Fruit fly (Drosophila melanogaster) whole organism, embryonic: Measurements from ENCODE around the gene Glut4EF.

Source experiments
- BtbVII ChIP-seq: fragments of 200-800 bp; sonication (Bioruptor generic); optimal IDR thresholded peaks from 3 replicates; lab custom pipeline; 2017; ENCODE audit warnings: missing biosample characterization, mild to moderate bottlenecking, missing genetic modification characterization
- CG11085 ChIP-seq: fragments of 200-800 bp; sonication (Bioruptor generic); IDR thresholded peaks from 2 replicates; pipeline ENCODE4 v1.3.6; 2022; ENCODE audit warnings: missing biosample characterization, missing genetic modification characterization
- CG11696 ChIP-seq: fragments of 200-800 bp; sonication (Bioruptor generic); IDR thresholded peaks from 2 replicates; pipeline ENCODE4 v1.3.6; 2022; ENCODE audit warnings: missing biosample characterization, missing genetic modification characterization
- CG12391 ChIP-seq: fragments of 200-800 bp; sonication (Bioruptor generic); optimal IDR thresholded peaks from 3 replicates; lab custom pipeline; 2018; ENCODE audit warnings: missing biosample characterization, mild to moderate bottlenecking, missing genetic modification characterization, moderate library complexity
- CG1602 ChIP-seq: fragments of 200-800 bp; sonication (Bioruptor generic); optimal IDR thresholded peaks from 3 replicates; lab custom pipeline; 2016; ENCODE audit warnings: missing biosample characterization, missing genetic modification characterization
- CG31441 ChIP-seq: fragments of 200-800 bp; sonication (Bioruptor generic); IDR thresholded peaks from 2 replicates; pipeline ENCODE4 v1.3.6; 2022; ENCODE audit warnings: missing biosample characterization, missing genetic modification characterization
- CG32767 ChIP-seq: fragments of 200-800 bp; sonication (Bioruptor generic); IDR thresholded peaks from 2 replicates; pipeline ENCODE4 v1.3.6; 2022; ENCODE audit warnings: missing biosample characterization, missing genetic modification characterization
- CG33213 ChIP-seq: fragments of 200-800 bp; sonication (Bioruptor generic); optimal IDR thresholded peaks from 3 replicates; lab custom pipeline; 2016; ENCODE audit warnings: missing biosample characterization, missing genetic modification characterization
- CG3726 ChIP-seq: fragments of 200-800 bp; sonication (Bioruptor generic); IDR thresholded peaks from 3 replicates; pipeline ENCODE4, ENCODE4 v1.3.6; 2022; ENCODE audit warnings: missing biosample characterization, missing genetic modification characterization
- CG4617 ChIP-seq: fragments of 200-800 bp; sonication (Bioruptor generic); optimal IDR thresholded peaks from 3 replicates; lab custom pipeline; 2016; ENCODE audit warnings: missing biosample characterization, missing genetic modification characterization, borderline replicate concordance
- CG8359 ChIP-seq: fragments of 200-800 bp; sonication (Bioruptor generic); optimal IDR thresholded peaks from 2 replicates; lab custom pipeline; 2017; ENCODE audit warnings: missing biosample characterization, mild to moderate bottlenecking, missing genetic modification characterization, borderline replicate concordance
- CG8944 ChIP-seq: fragments of 200-800 bp; sonication (Bioruptor generic); optimal IDR thresholded peaks from 3 replicates; lab custom pipeline; 2016; ENCODE audit warnings: missing biosample characterization, missing genetic modification characterization
- CG9437 ChIP-seq: fragments of 200-800 bp; sonication (Bioruptor generic); optimal IDR thresholded peaks from 2 replicates; lab custom pipeline; 2018; ENCODE audit warnings: missing biosample characterization, mild to moderate bottlenecking, missing genetic modification characterization
- CG9727 ChIP-seq: fragments of 200-800 bp; sonication (Bioruptor generic); optimal IDR thresholded peaks from 3 replicates; lab custom pipeline; 2017; ENCODE audit warnings: missing biosample characterization, mild to moderate bottlenecking, missing genetic modification characterization
- CTCF ChIP-seq: fragments of 200-800 bp; sonication (Bioruptor generic); optimal IDR thresholded peaks from 2 replicates; lab custom pipeline; 2017; ENCODE audit warnings: missing biosample characterization, mild to moderate bottlenecking, missing genetic modification characterization, moderate library complexity
- Dfd ChIP-seq, 2 experiments: fragments of >200 bp; optimal IDR thresholded peaks; 2 replicates each; lab custom pipeline; 2017; ENCODE audit warnings: missing biosample characterization in 2 of 2, missing genetic modification characterization in 2 of 2
- Doc3 ChIP-seq: fragments of 200-800 bp; sonication (Bioruptor generic); IDR thresholded peaks from 3 replicates; pipeline ENCODE4 v1.3.6; 2022; ENCODE audit warnings: missing biosample characterization, missing genetic modification characterization; ENCODE audit not compliant: partially characterized antibody
- H15 ChIP-seq: fragments of 200-800 bp; sonication (Bioruptor generic); IDR thresholded peaks from 3 replicates; pipeline ENCODE4 v1.3.6; 2022; ENCODE audit warnings: missing biosample characterization, missing genetic modification characterization
- H2.0 ChIP-seq: fragments of 200-800 bp; sonication (Bioruptor generic); IDR thresholded peaks from 2 replicates; pipeline ENCODE4 v1.3.6; 2022; ENCODE audit warnings: missing biosample characterization, missing genetic modification characterization
- Hand ChIP-seq: fragments of 200-800 bp; sonication (Bioruptor generic); optimal IDR thresholded peaks from 2 replicates; lab custom pipeline; 2017; ENCODE audit warnings: mild to moderate bottlenecking, missing biosample characterization, missing genetic modification reagents, missing genetic modification characterization
- Max ChIP-seq: fragments of 200-800 bp; sonication (Bioruptor generic); optimal IDR thresholded peaks from 2 replicates; lab custom pipeline; 2016; ENCODE audit warnings: missing biosample characterization, mild to moderate bottlenecking, missing genetic modification characterization
- Meics ChIP-seq: fragments of 200-800 bp; sonication (Bioruptor generic); optimal IDR thresholded peaks from 2 replicates; lab custom pipeline; 2017; ENCODE audit warnings: missing biosample characterization, mild to moderate bottlenecking, missing genetic modification characterization
- Nf-YA ChIP-seq: fragments of 200-800 bp; sonication (Bioruptor generic); IDR thresholded peaks from 2 replicates; pipeline ENCODE4 v1.3.6; 2022; ENCODE audit warnings: missing biosample characterization, missing genetic modification characterization
- NfI ChIP-seq: fragments of 200-800 bp; sonication (Bioruptor generic); optimal IDR thresholded peaks from 3 replicates; lab custom pipeline; 2018; ENCODE audit warnings: missing biosample characterization, mild to moderate bottlenecking, missing genetic modification characterization, moderate library complexity
- Xbp1 ChIP-seq: fragments of 200-800 bp; sonication (Bioruptor generic); optimal IDR thresholded peaks from 3 replicates; lab custom pipeline; 2016; ENCODE audit warnings: missing biosample characterization, mild to moderate bottlenecking, missing genetic modification characterization
- Xrp1 ChIP-seq: fragments of 200-800 bp; sonication (Bioruptor generic); IDR thresholded peaks from 2 replicates; pipeline ENCODE4 v1.3.6; 2022; ENCODE audit warnings: missing biosample characterization, missing genetic modification characterization
- bowl ChIP-seq: fragments of 200-800 bp; sonication (Bioruptor generic); IDR thresholded peaks from 2 replicates; pipeline ENCODE4 v1.3.6; 2022; ENCODE audit warnings: missing biosample characterization, missing genetic modification characterization
- gem ChIP-seq: fragments of 200-800 bp; sonication (Bioruptor generic); optimal IDR thresholded peaks from 2 replicates; lab custom pipeline; 2019; ENCODE audit warnings: missing biosample characterization, mild to moderate bottlenecking, missing genetic modification characterization, moderate library complexity
- hbn ChIP-seq: fragments of 200-800 bp; sonication (Bioruptor generic); IDR thresholded peaks from 2 replicates; pipeline ENCODE4 v1.3.6; 2022; ENCODE audit warnings: missing biosample characterization, missing genetic modification characterization; ENCODE audit not compliant: partially characterized antibody
- ind ChIP-seq: fragments of 200-800 bp; sonication (Bioruptor generic); optimal IDR thresholded peaks from 3 replicates; lab custom pipeline; 2016; ENCODE audit warnings: missing biosample characterization, missing genetic modification characterization
- ken ChIP-seq: fragments of 200-800 bp; sonication (Bioruptor generic); IDR thresholded peaks from 3 replicates; pipeline ENCODE4 v1.3.6; 2022; ENCODE audit warnings: missing biosample characterization, missing genetic modification characterization
- odd ChIP-seq: fragments of 200-800 bp; sonication (Bioruptor generic); optimal IDR thresholded peaks from 2 replicates; lab custom pipeline; 2017; ENCODE audit warnings: missing biosample characterization, mild to moderate bottlenecking, missing genetic modification characterization
- peb ChIP-seq: fragments of 200-800 bp; sonication (Bioruptor generic); IDR thresholded peaks from 2 replicates; pipeline ENCODE4 v1.3.6; 2022; ENCODE audit warnings: missing biosample characterization, missing genetic modification characterization
- pita ChIP-seq: fragments of 200-800 bp; sonication (Bioruptor generic); optimal IDR thresholded peaks from 2 replicates; lab custom pipeline; 2017; ENCODE audit warnings: missing biosample characterization, mild to moderate bottlenecking, missing genetic modification characterization
- psq ChIP-seq: fragments of 200-800 bp; sonication (Bioruptor generic); optimal IDR thresholded peaks from 2 replicates; lab custom pipeline; 2017; ENCODE audit warnings: missing biosample characterization, missing genetic modification characterization
- pzg ChIP-seq: fragments of 200-800 bp; sonication (Bioruptor generic); optimal IDR thresholded peaks from 3 replicates; lab custom pipeline; 2018; ENCODE audit warnings: missing biosample characterization, mild to moderate bottlenecking, missing genetic modification characterization, moderate library complexity
- seq ChIP-seq: fragments of 200-800 bp; sonication (Bioruptor generic); IDR thresholded peaks from 2 replicates; pipeline ENCODE4 v1.3.6; 2022; ENCODE audit warnings: missing biosample characterization, missing genetic modification characterization
- slou ChIP-seq: fragments of 200-800 bp; sonication (Bioruptor generic); optimal IDR thresholded peaks from 3 replicates; lab custom pipeline; 2016; ENCODE audit warnings: missing biosample characterization, missing genetic modification characterization
- sna ChIP-seq: fragments of 200-800 bp; sonication (Bioruptor generic); IDR thresholded peaks from 2 replicates; pipeline ENCODE4 v1.3.6; 2022; ENCODE audit warnings: missing biosample characterization, missing genetic modification characterization; ENCODE audit not compliant: partially characterized antibody
- tup ChIP-seq: fragments of 200-800 bp; sonication (Bioruptor generic); optimal IDR thresholded peaks from 2 replicates; lab custom pipeline; 2016; ENCODE audit warnings: missing biosample characterization, mild to moderate bottlenecking, missing genetic modification characterization, moderate library complexity
- usp ChIP-seq: fragments of >200 bp; optimal IDR thresholded peaks from 2 replicates; lab custom pipeline; 2017; ENCODE audit warnings: missing biosample characterization, missing genetic modification characterization
- wor ChIP-seq: fragments of 200-800 bp; sonication (Bioruptor generic); IDR thresholded peaks from 2 replicates; pipeline ENCODE4 v1.3.6; 2022; ENCODE audit warnings: missing biosample characterization, missing genetic modification characterization

Gene Glut4EF

dm6 chr3R:9939333-9939979 is 65.0 kb downstream of the Glut4EF start (continued):
- TF ChIP-seq gem (tag; lab: Kevin White, UChicago) (no peak), CG8359 (GFP tag; lab: Kevin White, UChicago) (no peak), wor (no peak), Max (no peak), odd (GFP tag; lab: Kevin White, UChicago) (no peak), sna (no peak), H2.0 (GFP tag; lab: Robert Waterston, UW) (no peak), Meics (GFP tag; lab: Kevin White, UChicago) (peak; percentile 49), CG9727 (GFP tag; lab: Kevin White, UChicago) (no peak), H15 (GFP tag; lab: Robert Waterston, UW) (no peak), CG1602 (GFP tag; lab: Kevin White, UChicago) (no peak), seq (GFP tag; lab: Robert Waterston, UW) (no peak), CG9437 (no peak), peb (GFP tag; lab: Robert Waterston, UW) (no peak), CG33213 (GFP tag; lab: Kevin White, UChicago) (no peak), slou (GFP tag; lab: Kevin White, UChicago) (no peak), BtbVII (peak; percentile 20), Xrp1 (GFP tag; lab: Robert Waterston, UW) (no peak), Nf-YA (GFP tag; lab: Robert Waterston, UW) (no peak), CG11696 (GFP tag; lab: Robert Waterston, UW) (no peak), Hand (GFP tag; lab: Kevin White, UChicago) (no peak), ken (no peak), CTCF (GFP tag; lab: Kevin White, UChicago) (no peak), CG11085 (no peak), CG31441 (GFP tag; lab: Robert Waterston, UW) (no peak), CG3726 (GFP tag; lab: Robert Waterston, UW) (no peak), ind (GFP tag; lab: Kevin White, UChicago) (no peak), hbn (GFP tag; lab: Robert Waterston, UW) (no peak), Xbp1 (GFP tag; lab: Kevin White, UChicago) (no peak), pita (GFP tag; lab: Kevin White, UChicago) (no peak), NfI (GFP tag; lab: Kevin White, UChicago) (no peak), CG8944 (no peak), CG4617 (no peak), Dfd (GFP tag; optimal IDR thresholded peaks at IDR 0.05; lab: Kevin White, UChicago) (no peak), CG32767 (GFP tag; lab: Robert Waterston, UW) (no peak), tup (GFP tag; lab: Kevin White, UChicago) (no peak), CG12391 (tag; lab: Kevin White, UChicago) (no peak), usp (GFP tag; lab: Kevin White, UChicago) (no peak), psq (GFP tag; lab: Kevin White, UChicago) (no peak), bowl (no peak), pzg (GFP tag; lab: Kevin White, UChicago) (no peak), Doc3 (GFP tag; lab: Robert Waterston, UW) (no peak)
